7 worm cellular contexts compared by ENCODE assay signal in genomic region chrV:4862737-4863136, ce11.
A peak's percentile ranks its signal among the peaks of the same experiment; 100 is the strongest.
TF ChIP-seq lines count a peak whose summit lies in the region.

TSS of gene C37H5.13 (minus strand) at chrV:4862965.

TF ChIP-seq in whole organism, L1 larva, 84 proteins besides CTCF, POLR2A, EP300 and RAD21 (continues in another document):
- no peak for TF ChIP-seq irx-1 (tag; optimal IDR thresholded peaks at IDR 0.05; lab: Kevin White, UChicago)
- no peak for TF ChIP-seq elt-3 (tag; optimal IDR thresholded peaks at IDR 0.05; lab: Kevin White, UChicago)
- no peak for TF ChIP-seq lin-13 (GFP tag; optimal IDR thresholded peaks at IDR 0.05; lab: Kevin White, UChicago)
- no peak for TF ChIP-seq sox-4 (tag; optimal IDR thresholded peaks at IDR 0.05; lab: Kevin White, UChicago)
- TF ChIP-seq efl-3 (GFP tag; optimal IDR thresholded peaks at IDR 0.05; lab: Kevin White, UChicago): no peak
- TF ChIP-seq mdl-1 (tag; optimal IDR thresholded peaks at IDR 0.05; lab: Kevin White, UChicago): no peak
- TF ChIP-seq zip-4 (GFP tag; optimal IDR thresholded peaks at IDR 0.05; lab: Kevin White, UChicago): no peak
- TF ChIP-seq nhr-77 (tag; optimal IDR thresholded peaks at IDR 0.05; lab: Kevin White, UChicago): peak; percentile 27
- TF ChIP-seq nhr-71 (tag; optimal IDR thresholded peaks at IDR 0.05; lab: Kevin White, UChicago): peak; percentile 49
- TF ChIP-seq nhr-237 (tag; optimal IDR thresholded peaks at IDR 0.05; lab: Kevin White, UChicago): no peak
- TF ChIP-seq sup-37 (GFP tag; optimal IDR thresholded peaks at IDR 0.05; lab: Kevin White, UChicago): no peak
- TF ChIP-seq mab-9 (GFP tag; IDR thresholded peaks at IDR 0.05; lab: Robert Waterston, UW): no peak
- TF ChIP-seq dpl-1 (GFP tag; optimal IDR thresholded peaks at IDR 0.05; lab: Kevin White, UChicago): no peak
- TF ChIP-seq C16A3.4 (tag; optimal IDR thresholded peaks at IDR 0.05; lab: Kevin White, UChicago): peak; percentile 1

TF ChIP-seq in whole organism, L2 larva, 48 proteins besides CTCF, POLR2A, EP300 and RAD21 (continues in another document):
- no peak for TF ChIP-seq sem-4 (tag; optimal IDR thresholded peaks at IDR 0.05; lab: Kevin White, UChicago)
- TF ChIP-seq ZK546.5 (tag; optimal IDR thresholded peaks at IDR 0.05; lab: Kevin White, UChicago): no peak
- no peak for TF ChIP-seq lin-13 (GFP tag; optimal IDR thresholded peaks at IDR 0.05; lab: Kevin White, UChicago)
- TF ChIP-seq skn-1 (tag; optimal IDR thresholded peaks at IDR 0.05; lab: Kevin White, UChicago): no peak
- TF ChIP-seq unc-55 (GFP tag; optimal IDR thresholded peaks at IDR 0.05; lab: Kevin White, UChicago): no peak
- peak; percentile 67 for TF ChIP-seq sma-9 (GFP tag; optimal IDR thresholded peaks at IDR 0.05; lab: Kevin White, UChicago)
- TF ChIP-seq sma-9 (tag; optimal IDR thresholded peaks at IDR 0.05; lab: Kevin White, UChicago): no peak
- TF ChIP-seq unc-62 (GFP tag; optimal IDR thresholded peaks at IDR 0.05; lab: Kevin White, UChicago): no peak
- TF ChIP-seq crh-2 (tag; optimal IDR thresholded peaks at IDR 0.05; lab: Kevin White, UChicago): peak; percentile 49
- no peak for TF ChIP-seq ztf-1 (GFP tag; conservative IDR thresholded peaks at IDR 0.05; lab: Robert Waterston, UW)
- TF ChIP-seq mbf-1 (tag; optimal IDR thresholded peaks at IDR 0.05; lab: Kevin White, UChicago): no peak
- TF ChIP-seq lin-39 (tag; optimal IDR thresholded peaks at IDR 0.05; lab: Kevin White, UChicago): no peak
- peak; percentile 97 for TF ChIP-seq nhr-129 (tag; optimal IDR thresholded peaks at IDR 0.05; lab: Kevin White, UChicago)
- TF ChIP-seq C34F6.9 (tag; optimal IDR thresholded peaks at IDR 0.05; lab: Kevin White, UChicago): no peak

TF ChIP-seq in whole organism, L3 larva, 47 proteins besides CTCF, POLR2A, EP300 and RAD21 (continues in another document):
- no peak for TF ChIP-seq ceh-16 (tag; optimal IDR thresholded peaks at IDR 0.05; lab: Kevin White, UChicago)
- no peak for TF ChIP-seq ZK546.5 (tag; optimal IDR thresholded peaks at IDR 0.05; lab: Kevin White, UChicago)
- TF ChIP-seq elt-1 (tag; optimal IDR thresholded peaks at IDR 0.05; lab: Kevin White, UChicago): no peak
- TF ChIP-seq nhr-76 (tag; optimal IDR thresholded peaks at IDR 0.05; lab: Kevin White, UChicago): no peak
- TF ChIP-seq nhr-25 (tag; optimal IDR thresholded peaks at IDR 0.05; lab: Kevin White, UChicago): no peak
- TF ChIP-seq hmg-11 (tag; optimal IDR thresholded peaks at IDR 0.05; lab: Kevin White, UChicago): peak; percentile 69
- TF ChIP-seq aly-2 (tag; optimal IDR thresholded peaks at IDR 0.05; lab: Kevin White, UChicago): no peak
- TF ChIP-seq ama-1 (optimal IDR thresholded peaks at IDR 0.05; lab: Kevin White, UChicago): no peak
- no peak for TF ChIP-seq elt-2 (tag; optimal IDR thresholded peaks at IDR 0.05; lab: Kevin White, UChicago)
- TF ChIP-seq nhr-12 (tag; optimal IDR thresholded peaks at IDR 0.05; lab: Kevin White, UChicago): no peak
- peak; percentile 27 for TF ChIP-seq nfya-1 (tag; optimal IDR thresholded peaks at IDR 0.05; lab: Kevin White, UChicago; ENCODE audit: insufficient read depth)
- TF ChIP-seq R02D3.7 (tag; optimal IDR thresholded peaks at IDR 0.05; lab: Kevin White, UChicago): no peak
- peak; percentile 74 for TF ChIP-seq pha-4 (tag; optimal IDR thresholded peaks at IDR 0.05; lab: Kevin White, UChicago)
- no peak for TF ChIP-seq daf-12 (tag; optimal IDR thresholded peaks at IDR 0.05; lab: Kevin White, UChicago)

TF ChIP-seq in whole organism, L4 larva, 104 proteins besides CTCF, POLR2A, EP300 and RAD21 (continues in another document):
- TF ChIP-seq zip-2 (tag; optimal IDR thresholded peaks at IDR 0.05; lab: Kevin White, UChicago) (no peak), egl-27 (tag; optimal IDR thresholded peaks at IDR 0.05; lab: Kevin White, UChicago) (no peak), lin-15B (tag; optimal IDR thresholded peaks at IDR 0.05; lab: Kevin White, UChicago) (no peak), lin-39 (tag; optimal IDR thresholded peaks at IDR 0.05; lab: Kevin White, UChicago) (no peak), nhr-41 (GFP tag; IDR thresholded peaks at IDR 0.05; lab: Robert Waterston, UW) (no peak), zfp-3 (GFP tag; conservative IDR thresholded peaks at IDR 0.05; lab: Robert Waterston, UW) (no peak), spr-1 (tag; optimal IDR thresholded peaks at IDR 0.05; lab: Kevin White, UChicago) (no peak), ztf-11 (tag; optimal IDR thresholded peaks at IDR 0.05; lab: Kevin White, UChicago) (no peak), daf-16 (GFP tag; optimal IDR thresholded peaks at IDR 0.05; lab: Kevin White, UChicago) (no peak), daf-16 (tag; optimal IDR thresholded peaks at IDR 0.05; lab: Kevin White, UChicago) (peak; percentile 42), ztf-7 (tag; optimal IDR thresholded peaks at IDR 0.05; lab: Kevin White, UChicago) (peak; percentile 56), dmd-9 (GFP tag; IDR thresholded peaks at IDR 0.05; lab: Robert Waterston, UW) (no peak), ceh-44 (GFP tag; IDR thresholded peaks at IDR 0.05; lab: Robert Waterston, UW) (no peak), ceh-62 (tag; optimal IDR thresholded peaks at IDR 0.05; lab: Kevin White, UChicago) (no peak), F44E2.7 (GFP tag; IDR thresholded peaks at IDR 0.05; lab: Robert Waterston, UW) (no peak)

TF ChIP-seq in whole organism, late embryonic, 69 proteins besides CTCF, POLR2A, EP300 and RAD21:
- TF ChIP-seq unc-55 (GFP tag; optimal IDR thresholded peaks at IDR 0.05; lab: Kevin White, UChicago) (peak; percentile 16), pha-4 (tag; optimal IDR thresholded peaks at IDR 0.05; lab: Kevin White, UChicago) (no peak), ceh-2 (tag; optimal IDR thresholded peaks at IDR 0.05; lab: Kevin White, UChicago) (no peak)

TF ChIP-seq in whole organism, mixed stage, embryonic, 35 proteins besides CTCF, POLR2A, EP300 and RAD21:
- TF ChIP-seq nhr-76 (tag; optimal IDR thresholded peaks at IDR 0.05; lab: Kevin White, UChicago): no peak
- no peak for TF ChIP-seq M03D4.4 (tag; optimal IDR thresholded peaks at IDR 0.05; lab: Kevin White, UChicago)
- no peak for TF ChIP-seq unc-62 (GFP tag; optimal IDR thresholded peaks at IDR 0.05; lab: Kevin White, UChicago)
- TF ChIP-seq elt-1 (tag; optimal IDR thresholded peaks at IDR 0.05; lab: Kevin White, UChicago; ENCODE audit: borderline replicate concordance, insufficient read depth): no peak
- no peak for TF ChIP-seq nhr-28 (tag; optimal IDR thresholded peaks at IDR 0.05; lab: Kevin White, UChicago)
- peak; percentile 43 for TF ChIP-seq zip-8 (tag; optimal IDR thresholded peaks at IDR 0.05; lab: Kevin White, UChicago)
- no peak for TF ChIP-seq blmp-1 (tag; optimal IDR thresholded peaks at IDR 0.05; lab: Kevin White, UChicago)
- TF ChIP-seq ztf-11 (tag; optimal IDR thresholded peaks at IDR 0.05; lab: Kevin White, UChicago): no peak

TF ChIP-seq in whole organism, young adult, 124 proteins besides CTCF, POLR2A, EP300 and RAD21:
- TF ChIP-seq pha-4 (tag; optimal IDR thresholded peaks at IDR 0.05; lab: Kevin White, UChicago) (peak; percentile 11), nfya-2 (GFP tag; IDR thresholded peaks at IDR 0.05; lab: Robert Waterston, UW) (no peak), nhr-80 (tag; optimal IDR thresholded peaks at IDR 0.05; lab: Kevin White, UChicago) (peak; percentile 22), rpc-1 (optimal IDR thresholded peaks at IDR 0.05; lab: Kevin White, UChicago) (no peak), rpc-1 (tag; optimal IDR thresholded peaks at IDR 0.05; lab: Kevin White, UChicago) (no peak), B0261.1 (tag; optimal IDR thresholded peaks at IDR 0.05; lab: Kevin White, UChicago) (no peak)
